Worm (Caenorhabditis elegans) whole organism, mixed stage, embryonic: ENCODE results near the gene Y76B12C.4.

ENCODE experiments used
- M03D4.4 ChIP-seq: sonication (generic microtip); optimal IDR thresholded peaks from 2 replicates; lab custom pipeline; 2017; ENCODE audit warnings: mild to moderate bottlenecking, missing genetic modification characterization, missing compliant biosample characterization
- bed-3 ChIP-seq: fragments of 200-800 bp; sonication (Bioruptor generic); optimal IDR thresholded peaks from 3 replicates; lab custom pipeline; 2018; ENCODE audit warnings: mild to moderate bottlenecking, missing genetic modification characterization, moderate library complexity, missing compliant biosample characterization
- blmp-1 ChIP-seq: fragments of 150-350 bp; optimal IDR thresholded peaks from 2 replicates; lab custom pipeline; 2014; ENCODE audit warnings: missing biosample characterization, missing genetic modification characterization
- ces-1 ChIP-seq: fragments of 150-350 bp; optimal IDR thresholded peaks from 2 replicates; lab custom pipeline; 2014; ENCODE audit warnings: missing biosample characterization, missing genetic modification reagents, missing genetic modification characterization
- elt-1 ChIP-seq: sonication (generic microtip); optimal IDR thresholded peaks from 2 replicates; lab custom pipeline; 2017; ENCODE audit warnings: missing genetic modification characterization, mild to moderate bottlenecking, missing compliant biosample characterization, antibody characterized with exemption, moderate library complexity, borderline replicate concordance; ENCODE audit not compliant: insufficient read depth
- ham-2 ChIP-seq: fragments of 200-800 bp; sonication (Bioruptor generic); optimal IDR thresholded peaks from 2 replicates; lab custom pipeline; 2018; ENCODE audit warnings: mild to moderate bottlenecking, missing genetic modification characterization, missing compliant biosample characterization
- lin-13 ChIP-seq: fragments of 150-350 bp; optimal IDR thresholded peaks from 2 replicates; lab custom pipeline; 2014; ENCODE audit warnings: missing biosample characterization, missing genetic modification characterization
- lin-32 ChIP-seq: fragments of 200-800 bp; sonication (Bioruptor generic); optimal IDR thresholded peaks from 2 replicates; lab custom pipeline; 2018; ENCODE audit warnings: mild to moderate bottlenecking, missing genetic modification characterization, missing compliant biosample characterization
- nhr-12 ChIP-seq: fragments of 150-350 bp; optimal IDR thresholded peaks from 2 replicates; lab custom pipeline; 2014; ENCODE audit warnings: missing biosample characterization, missing genetic modification characterization
- nhr-237 ChIP-seq: fragments of 150-350 bp; optimal IDR thresholded peaks from 2 replicates; lab custom pipeline; 2014; ENCODE audit warnings: missing biosample characterization, missing genetic modification characterization
- pha-4 ChIP-seq: fragments of 150-350 bp; optimal IDR thresholded peaks from 2 replicates; lab custom pipeline; 2018; ENCODE audit warnings: missing biosample characterization, missing genetic modification reagents, missing genetic modification characterization
- snpc-4 ChIP-seq: fragments of 150-350 bp; optimal IDR thresholded peaks from 2 replicates; lab custom pipeline; 2014; ENCODE audit warnings: missing biosample characterization, missing genetic modification characterization
- unc-62 ChIP-seq: fragments of 150-350 bp; optimal IDR thresholded peaks from 2 replicates; lab custom pipeline; 2014; ENCODE audit warnings: missing biosample characterization, missing genetic modification reagents, missing genetic modification characterization

- TF ChIP-seq lin-13 (tag; lab: Kevin White, UChicago) (no peak), unc-62 (GFP tag; lab: Kevin White, UChicago) (no peak), M03D4.4 (tag; lab: Kevin White, UChicago) (no peak), ham-2 (GFP tag; lab: Kevin White, UChicago) (no peak), blmp-1 (tag; lab: Kevin White, UChicago) (no peak), ces-1 (no peak), lin-32 (GFP tag; lab: Kevin White, UChicago) (no peak), snpc-4 (tag; lab: Kevin White, UChicago) (no peak), elt-1 (tag; lab: Kevin White, UChicago) (no peak), bed-3 (no peak), nhr-237 (tag; lab: Kevin White, UChicago) (no peak), nhr-12 (tag; lab: Kevin White, UChicago) (no peak), pha-4 (no peak)
Measured at ce11 chrIV:1959554-1959953, 12.6 kb downstream of the Y76B12C.4 start, which contains the start of gene tdpo-1.
